Fruit fly (Drosophila melanogaster) Kc167 (cell line): ENCODE data around the gene OS9.

Experiments used
- Myc ChIP-seq: fragments of >200 bp; optimal IDR thresholded peaks from 2 replicates; lab custom pipeline; 2017; ENCODE audit warnings: missing external identifiers
- Sin3A ChIP-seq: fragments of >200 bp; optimal IDR thresholded peaks from 2 replicates; lab custom pipeline; 2018; ENCODE audit warnings: missing external identifiers
- h ChIP-seq: fragments of >200 bp; optimal IDR thresholded peaks from 3 replicates; lab custom pipeline; 2018; ENCODE audit warnings: missing external identifiers
- psq ChIP-seq: fragments of >200 bp; optimal IDR thresholded peaks from 2 replicates; lab custom pipeline; 2017; ENCODE audit warnings: missing external identifiers
- ttk ChIP-seq: sonication (Bioruptor generic); optimal IDR thresholded peaks from 2 replicates; lab custom pipeline; 2017; ENCODE audit warnings: missing external identifiers

DNA sequence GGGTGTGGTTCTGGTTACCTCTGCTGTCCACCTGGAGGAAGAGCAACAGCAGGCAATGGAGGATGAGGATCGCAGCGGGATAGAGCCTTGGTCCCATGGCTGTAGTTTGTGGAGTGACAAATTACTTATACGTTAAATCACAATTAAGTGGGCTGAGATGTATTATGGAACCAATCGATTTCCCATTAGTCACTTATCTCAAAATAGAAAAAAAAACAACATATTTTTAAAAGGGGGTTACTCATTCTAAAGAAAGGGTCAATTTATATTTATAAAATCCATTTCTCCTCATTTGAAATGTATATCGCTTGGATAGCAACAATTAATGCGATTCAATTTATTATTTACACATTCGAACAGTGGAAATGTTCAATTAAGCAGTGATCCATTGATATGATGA is 5.4 kb downstream of the OS9 start, which contains the start of gene CG34051:
- TF ChIP-seq Myc (lab: Kevin White, UChicago): no peak
- no peak for TF ChIP-seq psq (lab: Kevin White, UChicago)
- TF ChIP-seq Sin3A (lab: Kevin White, UChicago): no peak
- TF ChIP-seq ttk (lab: Kevin White, UChicago): no peak
- TF ChIP-seq h (lab: Kevin White, UChicago): no peak
